Fruit fly (Drosophila melanogaster) whole organism, embryonic: ENCODE measurements around the gene ZnT77C.

Source experiments
- CG10543 ChIP-seq: fragments of 200-800 bp; sonication (Bioruptor generic); optimal IDR thresholded peaks from 3 replicates; lab custom pipeline; 2017; ENCODE audit warnings: missing biosample characterization, mild to moderate bottlenecking, missing genetic modification characterization, moderate library complexity
- CG11247 ChIP-seq: fragments of 200-800 bp; sonication (Bioruptor generic); IDR thresholded peaks from 2 replicates; pipeline ENCODE4 v1.3.6; 2022; ENCODE audit warnings: missing biosample characterization, missing genetic modification characterization
- CG11456 ChIP-seq: fragments of 200-800 bp; sonication (Bioruptor generic); IDR thresholded peaks from 3 replicates; pipeline ENCODE4 v1.3.6; 2022; ENCODE audit warnings: missing biosample characterization, missing genetic modification characterization
- CG12391 ChIP-seq: fragments of 200-800 bp; sonication (Bioruptor generic); optimal IDR thresholded peaks from 3 replicates; lab custom pipeline; 2018; ENCODE audit warnings: missing biosample characterization, mild to moderate bottlenecking, missing genetic modification characterization, moderate library complexity
- CG12744 ChIP-seq: fragments of 200-800 bp; sonication (Bioruptor generic); optimal IDR thresholded peaks from 2 replicates; lab custom pipeline; 2016; ENCODE audit warnings: missing biosample characterization, missing genetic modification characterization
- CG13624 ChIP-seq: fragments of 200-800 bp; sonication (Bioruptor generic); optimal IDR thresholded peaks from 2 replicates; lab custom pipeline; 2016; ENCODE audit warnings: missing biosample characterization, missing genetic modification characterization
- CG16815 ChIP-seq: fragments of 200-800 bp; sonication (Bioruptor generic); optimal IDR thresholded peaks from 3 replicates; lab custom pipeline; 2017; ENCODE audit warnings: missing biosample characterization, mild to moderate bottlenecking, missing genetic modification characterization
- CG17802 ChIP-seq: fragments of 200-800 bp; sonication (Bioruptor generic); optimal IDR thresholded peaks from 2 replicates; lab custom pipeline; 2018; ENCODE audit warnings: missing biosample characterization, mild to moderate bottlenecking, missing genetic modification characterization, moderate library complexity
- CG31365 ChIP-seq: fragments of 200-800 bp; sonication (Bioruptor generic); optimal IDR thresholded peaks from 2 replicates; lab custom pipeline; 2018; ENCODE audit warnings: missing biosample characterization, mild to moderate bottlenecking, missing genetic modification characterization
- CG4328 ChIP-seq: fragments of 200-800 bp; sonication (Bioruptor generic); optimal IDR thresholded peaks from 3 replicates; lab custom pipeline; 2017; ENCODE audit warnings: missing biosample characterization, missing genetic modification reagents, missing genetic modification characterization
- CG43689 ChIP-seq: fragments of 200-800 bp; sonication (Bioruptor generic); IDR thresholded peaks from 2 replicates; pipeline ENCODE4 v1.3.6; 2022; ENCODE audit warnings: missing biosample characterization, missing genetic modification characterization
- CG4424 ChIP-seq: fragments of 200-800 bp; sonication (Bioruptor generic); optimal IDR thresholded peaks from 3 replicates; lab custom pipeline; 2016; ENCODE audit warnings: missing biosample characterization, missing genetic modification characterization
- CG4730 ChIP-seq: fragments of 200-800 bp; sonication (Bioruptor generic); IDR thresholded peaks from 2 replicates; pipeline ENCODE4 v1.3.6; 2022; ENCODE audit warnings: missing biosample characterization, missing genetic modification characterization
- CG5953 ChIP-seq: fragments of 200-800 bp; sonication (Bioruptor generic); IDR thresholded peaks from 2 replicates; pipeline ENCODE4 v1.3.6; 2022; ENCODE audit warnings: missing biosample characterization, missing genetic modification characterization
- CG6254 ChIP-seq: fragments of 200-800 bp; sonication (Bioruptor generic); optimal IDR thresholded peaks from 3 replicates; lab custom pipeline; 2017; ENCODE audit warnings: mild to moderate bottlenecking, missing biosample characterization, missing genetic modification reagents, missing genetic modification characterization
- CG6791 ChIP-seq: fragments of 200-800 bp; sonication (Bioruptor generic); IDR thresholded peaks from 3 replicates; pipeline ENCODE4 v1.3.6; 2022; ENCODE audit warnings: missing biosample characterization, missing genetic modification characterization; ENCODE audit not compliant: partially characterized antibody
- CG7928 ChIP-seq: fragments of 200-800 bp; sonication (Bioruptor generic); optimal IDR thresholded peaks from 2 replicates; lab custom pipeline; 2017; ENCODE audit warnings: missing biosample characterization, mild to moderate bottlenecking, missing genetic modification characterization
- CG7987 ChIP-seq: fragments of 200-800 bp; sonication (Bioruptor generic); optimal IDR thresholded peaks from 2 replicates; lab custom pipeline; 2018; ENCODE audit warnings: missing biosample characterization, mild to moderate bottlenecking, missing genetic modification characterization, moderate library complexity
- CG9817 ChIP-seq: fragments of 200-800 bp; sonication (Bioruptor generic); optimal IDR thresholded peaks from 2 replicates; lab custom pipeline; 2018; ENCODE audit warnings: missing biosample characterization, mild to moderate bottlenecking, missing genetic modification characterization, moderate library complexity
- Chrac-16 ChIP-seq: fragments of 200-800 bp; sonication (Bioruptor generic); optimal IDR thresholded peaks from 3 replicates; lab custom pipeline; 2016; ENCODE audit warnings: missing biosample characterization, missing genetic modification characterization
- D19A ChIP-seq: fragments of 200-800 bp; optimal IDR thresholded peaks from 3 replicates; lab custom pipeline; 2019; ENCODE audit warnings: missing biosample characterization, mild to moderate bottlenecking, missing genetic modification characterization, moderate library complexity
- Dad ChIP-seq: fragments of 200-800 bp; sonication (Bioruptor generic); optimal IDR thresholded peaks from 3 replicates; lab custom pipeline; 2016; ENCODE audit warnings: missing biosample characterization, missing genetic modification characterization
- HLH3B ChIP-seq: fragments of 200-800 bp; sonication (Bioruptor generic); IDR thresholded peaks from 2 replicates; pipeline ENCODE4 v1.3.6; 2022; ENCODE audit warnings: missing biosample characterization, missing genetic modification characterization
- Hr3 ChIP-seq: fragments of 200-800 bp; sonication (Bioruptor generic); optimal IDR thresholded peaks from 3 replicates; lab custom pipeline; 2016; ENCODE audit warnings: missing biosample characterization, missing genetic modification characterization
- Hr78 ChIP-seq, 2 experiments: fragments of 200-800 bp in 1 of 2; fragments of >200 bp in 1 of 2; sonication (Bioruptor generic) in 1 of 2; optimal IDR thresholded peaks; 2 replicates each; lab custom pipeline; 2017 to 2019; ENCODE audit warnings: missing biosample characterization in 2 of 2, missing genetic modification characterization in 2 of 2, mild to moderate bottlenecking in 1 of 2, moderate library complexity in 1 of 2
- Nf-YC ChIP-seq: fragments of 200-800 bp; optimal IDR thresholded peaks from 3 replicates; lab custom pipeline; 2019; ENCODE audit warnings: missing biosample characterization, mild to moderate bottlenecking, missing genetic modification characterization, moderate library complexity
- Ptx1 ChIP-seq: fragments of 200-800 bp; sonication (Bioruptor generic); IDR thresholded peaks from 2 replicates; pipeline ENCODE4 v1.3.6; 2022; ENCODE audit warnings: missing biosample characterization, missing genetic modification characterization
- Rfx ChIP-seq: fragments of 200-800 bp; sonication (Bioruptor generic); IDR thresholded peaks from 2 replicates; pipeline ENCODE4 v1.3.6; 2022; ENCODE audit warnings: missing biosample characterization, missing genetic modification characterization
- Scr ChIP-seq: fragments of 200-800 bp; sonication (Bioruptor generic); IDR thresholded peaks from 2 replicates; pipeline ENCODE4 v1.3.6; 2022; ENCODE audit warnings: missing biosample characterization, missing genetic modification characterization; ENCODE audit not compliant: partially characterized antibody
- Sox102F ChIP-seq: fragments of 200-800 bp; sonication (Bioruptor generic); optimal IDR thresholded peaks from 2 replicates; lab custom pipeline; 2018; ENCODE audit warnings: missing biosample characterization, mild to moderate bottlenecking, missing genetic modification characterization, moderate library complexity
- Taf1 ChIP-seq: fragments of 200-800 bp; sonication (Bioruptor generic); IDR thresholded peaks from 2 replicates; pipeline ENCODE4 v1.3.6; 2022; ENCODE audit warnings: missing biosample characterization, missing genetic modification characterization
- Xrp1 ChIP-seq: fragments of 200-800 bp; sonication (Bioruptor generic); IDR thresholded peaks from 2 replicates; pipeline ENCODE4 v1.3.6; 2022; ENCODE audit warnings: missing biosample characterization, missing genetic modification characterization
- bab2 ChIP-seq: fragments of 200-800 bp; sonication (Bioruptor generic); optimal IDR thresholded peaks from 2 replicates; lab custom pipeline; 2016; ENCODE audit warnings: missing biosample characterization, missing genetic modification characterization
- crol ChIP-seq: fragments of 200-800 bp; sonication (Bioruptor generic); IDR thresholded peaks from 2 replicates; pipeline ENCODE4 v1.3.6; 2022; ENCODE audit warnings: missing biosample characterization, missing genetic modification characterization
- esg ChIP-seq: fragments of 200-800 bp; sonication (Bioruptor generic); conservative IDR thresholded peaks from 2 replicates; pipeline ENCODE4 v1.3.6; 2022; ENCODE audit warnings: missing biosample characterization, missing genetic modification characterization
- gem ChIP-seq: fragments of 200-800 bp; sonication (Bioruptor generic); optimal IDR thresholded peaks from 2 replicates; lab custom pipeline; 2019; ENCODE audit warnings: missing biosample characterization, mild to moderate bottlenecking, missing genetic modification characterization, moderate library complexity
- mirr ChIP-seq: fragments of 200-800 bp; sonication (Bioruptor generic); optimal IDR thresholded peaks from 3 replicates; lab custom pipeline; 2018; ENCODE audit warnings: missing biosample characterization, mild to moderate bottlenecking, missing genetic modification characterization
- nau ChIP-seq: fragments of 200-800 bp; sonication (Bioruptor generic); optimal IDR thresholded peaks from 3 replicates; lab custom pipeline; 2017; ENCODE audit warnings: missing biosample characterization, mild to moderate bottlenecking, missing genetic modification characterization, missing genetic modification reagents
- onecut ChIP-seq: fragments of 200-800 bp; sonication (Bioruptor generic); IDR thresholded peaks from 2 replicates; pipeline ENCODE4 v1.3.6; 2022; ENCODE audit warnings: missing biosample characterization, missing genetic modification characterization
- ranshi ChIP-seq: fragments of 200-800 bp; sonication (Bioruptor generic); IDR thresholded peaks from 2 replicates; pipeline ENCODE4 v1.3.6; 2022; ENCODE audit warnings: missing biosample characterization, missing genetic modification characterization
- row ChIP-seq: fragments of 200-800 bp; sonication (Bioruptor generic); IDR thresholded peaks from 3 replicates; pipeline ENCODE4 v1.3.6; 2022; ENCODE audit warnings: missing biosample characterization, missing genetic modification characterization
- sc ChIP-seq, 3 experiments: fragments of >200 bp in 2 of 3; fragments of 200-800 bp in 1 of 3; sonication (Bioruptor generic) in 1 of 3; optimal IDR thresholded peaks; 2 replicates in 2 of 3; 3 replicates in 1 of 3; lab custom pipeline; 2017; ENCODE audit warnings: mild to moderate bottlenecking in 1 of 3, missing biosample characterization in 1 of 3, missing genetic modification characterization in 1 of 3, missing genetic modification reagents in 1 of 3
- sens ChIP-seq: fragments of 200-800 bp; sonication (Bioruptor generic); peaks from one replicate; lab custom pipeline; 2016; ENCODE audit warnings: missing biosample characterization, missing genetic modification characterization
- sr ChIP-seq: fragments of 200-800 bp; sonication (Bioruptor generic); IDR thresholded peaks from 3 replicates; pipeline ENCODE4 v1.3.6; 2022; ENCODE audit warnings: missing biosample characterization, missing genetic modification characterization
- vvl ChIP-seq: fragments of 200-800 bp; sonication (Bioruptor generic); IDR thresholded peaks from 2 replicates; pipeline ENCODE4 v1.3.6; 2022; ENCODE audit warnings: missing biosample characterization, missing genetic modification characterization
- wdn ChIP-seq: fragments of 200-800 bp; sonication (Bioruptor generic); IDR thresholded peaks from 2 replicates; pipeline ENCODE4 v1.3.6; 2022; ENCODE audit warnings: missing biosample characterization, missing genetic modification characterization

Gene ZnT77C

dm6 chr3L:20441632-20442469 lies 52.9 kb downstream of the ZnT77C start, which contains the start of gene CG5910 (continued):
- TF ChIP-seq CG7987 (peak; percentile 56), sens (GFP tag; lab: Kevin White, UChicago) (peak; percentile 81), CG43689 (GFP tag; lab: Robert Waterston, UW) (peak; percentile 56; the same call in 1 of the 2 replicates), row (GFP tag; lab: Robert Waterston, UW) (peak; percentile 84), sc (optimal IDR thresholded peaks at IDR 0.05; lab: Kevin White, UChicago) (no peak), sc (GFP tag; optimal IDR thresholded peaks at IDR 0.05; lab: Kevin White, UChicago) (peak; percentile 7), CG4328 (GFP tag; lab: Kevin White, UChicago) (peak; percentile 81)

DNA sequence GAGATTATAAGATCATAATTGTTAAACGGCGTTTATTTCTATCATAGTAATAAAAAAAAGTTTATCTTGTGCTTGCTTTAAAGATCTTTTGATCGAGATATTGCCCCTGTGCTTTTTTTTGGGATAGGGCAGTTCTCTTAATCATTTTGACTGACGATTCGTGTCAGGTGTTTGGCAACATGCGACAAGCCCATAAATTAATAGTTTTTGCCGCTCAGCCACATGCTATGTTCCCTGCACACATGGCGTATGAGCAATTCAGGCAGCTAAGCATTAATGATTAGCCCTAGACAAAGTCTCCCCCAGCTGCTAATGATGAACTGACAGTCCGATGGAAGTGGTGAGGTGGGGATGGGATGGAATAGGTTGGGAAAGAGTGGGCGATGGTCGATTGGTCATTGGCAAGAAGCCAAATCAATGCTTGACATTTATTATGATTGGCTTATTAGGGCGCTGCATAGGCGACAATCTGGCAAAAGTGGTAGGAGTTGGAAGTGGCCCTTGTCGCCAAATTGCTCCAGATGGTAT lies 53.8 kb downstream of the ZnT77C start:
- TF ChIP-seq CG10543 (GFP tag; lab: Kevin White, UChicago), result peak; percentile 53
- TF ChIP-seq Chrac-16 (GFP tag; lab: Kevin White, UChicago), result no peak
- TF ChIP-seq Dad (GFP tag; lab: Kevin White, UChicago), result no peak
- TF ChIP-seq crol (GFP tag; lab: Robert Waterston, UW), result peak; percentile 25; the same call in 1 of the 2 replicates
- no peak for TF ChIP-seq CG7928 (GFP tag; lab: Kevin White, UChicago)
- TF ChIP-seq vvl, result no peak
- TF ChIP-seq Xrp1 (GFP tag; lab: Robert Waterston, UW), result no peak
- 0 out of 2 replicates have a peak, but pooled peaks have one; percentile 5 for TF ChIP-seq Rfx
- 0 out of 2 replicates have a peak, but pooled peaks have one; percentile 9 for TF ChIP-seq CG11247
- TF ChIP-seq bab2 (GFP tag; lab: Kevin White, UChicago), result no peak
- TF ChIP-seq mirr (GFP tag; lab: Kevin White, UChicago), result peak; percentile 53
- no peak for TF ChIP-seq CG31365
- no peak for TF ChIP-seq Hr78 (GFP tag; optimal IDR thresholded peaks at IDR 0.05; lab: Kevin White, UChicago)
- TF ChIP-seq CG4328 (GFP tag; lab: Kevin White, UChicago), result peak; percentile 44
- no peak for TF ChIP-seq HLH3B (GFP tag; lab: Robert Waterston, UW)
- TF ChIP-seq esg (GFP tag; lab: Robert Waterston, UW), result no peak
- TF ChIP-seq onecut (GFP tag; lab: Robert Waterston, UW), result no peak
- TF ChIP-seq wdn (GFP tag; lab: Robert Waterston, UW), result no peak
- TF ChIP-seq CG4424, result no peak
- TF ChIP-seq CG12391, result no peak
- no peak for TF ChIP-seq CG16815 (GFP tag; lab: Kevin White, UChicago)
- no peak for TF ChIP-seq gem (tag; lab: Kevin White, UChicago)
- TF ChIP-seq ranshi (GFP tag; lab: Robert Waterston, UW), result no peak
- TF ChIP-seq Ptx1, result 0 out of 2 replicates have a peak, but pooled peaks have one; percentile 5
- no peak for TF ChIP-seq CG4730 (GFP tag; lab: Robert Waterston, UW)
- no peak for TF ChIP-seq CG17802 (tag; lab: Kevin White, UChicago)
- no peak for TF ChIP-seq Sox102F (GFP tag; lab: Kevin White, UChicago)
- TF ChIP-seq Hr3 (GFP tag; lab: Kevin White, UChicago), result no peak
- no peak for TF ChIP-seq CG12744 (GFP tag; lab: Kevin White, UChicago)
- no peak for TF ChIP-seq CG6254
- peak; percentile 98 for TF ChIP-seq sr (GFP tag; lab: Robert Waterston, UW)
- no peak for TF ChIP-seq CG13624 (GFP tag; lab: Kevin White, UChicago)
- TF ChIP-seq CG5953, result no peak
- no peak for TF ChIP-seq Nf-YC
- no peak for TF ChIP-seq Scr (GFP tag; lab: Robert Waterston, UW)
- TF ChIP-seq CG6791 (GFP tag; lab: Robert Waterston, UW), result no peak
- no peak for TF ChIP-seq CG11456 (GFP tag; lab: Robert Waterston, UW)
- TF ChIP-seq D19A, result no peak
- TF ChIP-seq Taf1 (GFP tag; lab: Robert Waterston, UW), result no peak
- TF ChIP-seq nau (GFP tag; lab: Kevin White, UChicago), result peak; percentile 92
- TF ChIP-seq CG9817 (tag; lab: Kevin White, UChicago), result no peak
